Worm (Caenorhabditis elegans) whole organism, young adult: Measurements from ENCODE around the gene nmur-3.

ENCODE experiments used
- B0035.1 ChIP-seq: sonication (generic microtip); optimal IDR thresholded peaks from 2 replicates; lab custom pipeline; 2016; ENCODE audit warnings: missing genetic modification characterization, mild to moderate bottlenecking, missing compliant biosample characterization, missing genotype, missing genetic modification reagents
- ama-1 ChIP-seq, 3 experiments: fragments of 150-350 bp in 1 of 3; sonication (generic microtip) in 2 of 3; optimal IDR thresholded peaks; 2 replicates each; lab custom pipeline; 2014 to 2018; ENCODE audit warnings: missing biosample characterization in 2 of 3, missing genetic modification characterization in 2 of 3, missing genetic modification reagents in 2 of 3
- atf-7 ChIP-seq: sonication (generic microtip); optimal IDR thresholded peaks from 2 replicates; lab custom pipeline; 2017; ENCODE audit warnings: mild to moderate bottlenecking, missing genetic modification characterization, missing compliant biosample characterization
- ccch-3 ChIP-seq: fragments of 200-800 bp; sonication (Bioruptor generic); optimal IDR thresholded peaks from 2 replicates; lab custom pipeline; 2018; ENCODE audit warnings: mild to moderate bottlenecking, missing genetic modification characterization, missing compliant biosample characterization
- fkh-3 ChIP-seq: sonication (generic microtip); optimal IDR thresholded peaks from 2 replicates; lab custom pipeline; 2016; ENCODE audit warnings: mild to moderate bottlenecking, missing genetic modification characterization, missing compliant biosample characterization
- him-1 ChIP-seq: sonication (generic microtip); optimal IDR thresholded peaks from 2 replicates; lab custom pipeline; 2016; ENCODE audit warnings: missing genotype, missing genetic modification reagents, missing genetic modification characterization, missing compliant biosample characterization
- hmg-20 ChIP-seq: fragments of 200-800 bp; sonication (Bioruptor generic); IDR thresholded peaks from 2 replicates; pipeline ENCODE4 v1.3.6; 2022; ENCODE audit warnings: missing genetic modification reagents, missing genetic modification characterization, missing compliant biosample characterization
- nfya-2 ChIP-seq: fragments of 200-800 bp; sonication (Bioruptor generic); IDR thresholded peaks from 2 replicates; pipeline ENCODE4 v1.3.6; 2022; ENCODE audit warnings: missing genetic modification reagents, missing genetic modification characterization, missing compliant biosample characterization
- pha-4 ChIP-seq: fragments of 150-350 bp; sonication (generic microtip); optimal IDR thresholded peaks from 2 replicates; lab custom pipeline; 2014; ENCODE audit warnings: missing biosample characterization, missing genetic modification reagents, missing genetic modification characterization
- zfh-2 ChIP-seq: fragments of 200-800 bp; sonication (Bioruptor generic); conservative IDR thresholded peaks from 2 replicates; pipeline ENCODE4 v1.3.6; 2022; ENCODE audit warnings: missing genetic modification reagents, missing genetic modification characterization, missing compliant biosample characterization
- ztf-6 ChIP-seq: fragments of 200-800 bp; sonication (Bioruptor generic); IDR thresholded peaks from 2 replicates; pipeline ENCODE4 v1.3.6; 2022; ENCODE audit warnings: missing genetic modification reagents, missing genetic modification characterization, missing compliant biosample characterization

DNA sequence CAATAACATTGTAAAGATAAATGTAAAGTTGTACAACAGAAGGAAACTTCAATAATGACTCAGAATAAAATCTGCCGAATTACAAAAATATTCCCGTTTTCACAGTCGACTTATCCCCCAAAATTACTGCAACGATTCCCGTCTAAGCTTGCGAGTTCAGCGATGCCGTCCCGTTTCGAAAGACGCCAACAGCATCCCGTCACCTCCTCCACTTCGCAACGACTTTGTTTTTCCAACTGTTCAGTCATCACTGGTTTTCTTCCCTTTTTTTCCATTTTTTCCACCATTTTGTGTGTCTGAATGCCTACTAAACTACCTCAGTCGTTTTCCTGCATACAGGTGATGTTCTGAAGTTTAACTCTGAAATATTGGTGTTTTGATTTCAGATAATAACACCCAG lies 25.7 kb upstream of the nmur-3 start, which contains the start of gene F15A8.1:
- TF ChIP-seq ccch-3 (GFP tag; lab: Kevin White, UChicago) (no peak), B0035.1 (tag; lab: Kevin White, UChicago) (no peak), ztf-6 (no peak), ama-1 (optimal IDR thresholded peaks at IDR 0.05; lab: Kevin White, UChicago) (no peak), ama-1 (GFP tag; optimal IDR thresholded peaks at IDR 0.05; lab: Kevin White, UChicago) (no peak), nfya-2 (GFP tag; lab: Robert Waterston, UW) (no peak), zfh-2 (GFP tag; lab: Robert Waterston, UW) (no peak), atf-7 (tag; lab: Kevin White, UChicago) (no peak), him-1 (no peak), pha-4 (tag; lab: Kevin White, UChicago) (no peak), fkh-3 (tag; lab: Kevin White, UChicago) (no peak), hmg-20 (GFP tag; lab: Robert Waterston, UW) (no peak)
